Worm (Caenorhabditis elegans) whole organism, L1 larva: Measurements from ENCODE around the gene C04A11.5.

Experiments
- C16A3.4 ChIP-seq: fragments of 150-350 bp; optimal IDR thresholded peaks from 2 replicates; lab custom pipeline; 2014; ENCODE audit warnings: missing biosample characterization, missing genetic modification characterization
- C34B4.2 ChIP-seq: sonication (generic microtip); optimal IDR thresholded peaks from 2 replicates; lab custom pipeline; 2017; ENCODE audit warnings: mild to moderate bottlenecking, missing genetic modification characterization, missing compliant biosample characterization
- F16B12.6 ChIP-seq: fragments of 150-350 bp; optimal IDR thresholded peaks from 2 replicates; lab custom pipeline; 2014; ENCODE audit warnings: missing biosample characterization, missing genetic modification characterization
- alr-1 ChIP-seq: fragments of 200-800 bp; sonication (Bioruptor generic); optimal IDR thresholded peaks from 2 replicates; lab custom pipeline; 2018; ENCODE audit warnings: borderline replicate concordance, mild to moderate bottlenecking, missing genetic modification characterization, missing compliant biosample characterization
- aly-2 ChIP-seq: fragments of 150-350 bp; optimal IDR thresholded peaks from 2 replicates; lab custom pipeline; 2014; ENCODE audit warnings: missing biosample characterization, missing genetic modification characterization
- ama-1 ChIP-seq: fragments of 150-350 bp; optimal IDR thresholded peaks from 2 replicates; lab custom pipeline; 2014
- blmp-1 ChIP-seq: fragments of 150-350 bp; optimal IDR thresholded peaks from 2 replicates; lab custom pipeline; 2014; ENCODE audit warnings: missing biosample characterization, missing genetic modification characterization
- ceh-8 ChIP-seq: fragments of 200-800 bp; sonication (Bioruptor generic); optimal IDR thresholded peaks from 2 replicates; lab custom pipeline; 2018; ENCODE audit warnings: mild to moderate bottlenecking, missing genetic modification characterization, moderate library complexity, missing compliant biosample characterization
- ceh-82 ChIP-seq, 3 experiments: fragments of 150-350 bp in 1 of 3; sonication (generic microtip) in 2 of 3; optimal IDR thresholded peaks; 2 replicates each; lab custom pipeline; 2014 to 2017; ENCODE audit warnings: missing biosample characterization in 3 of 3, missing genetic modification characterization in 3 of 3
- ceh-88 ChIP-seq: fragments of 200-800 bp; sonication (Bioruptor generic); IDR thresholded peaks from 2 replicates; pipeline ENCODE4 v1.3.6; 2022; ENCODE audit warnings: missing genetic modification characterization, missing compliant biosample characterization
- ceh-90 ChIP-seq: sonication (generic microtip); optimal IDR thresholded peaks from 2 replicates; lab custom pipeline; 2016; ENCODE audit warnings: missing genetic modification characterization, missing compliant biosample characterization
- dsc-1 ChIP-seq: sonication (generic microtip); optimal IDR thresholded peaks from 2 replicates; lab custom pipeline; 2016; ENCODE audit warnings: mild to moderate bottlenecking, missing genetic modification characterization, missing compliant biosample characterization
- efl-1 ChIP-seq, 4 experiments: fragments of 150-350 bp; optimal IDR thresholded peaks in 3 of 4; peaks in 1 of 4; 1 replicate in 1 of 4; 2 replicates in 3 of 4; lab custom pipeline; 2014; ENCODE audit warnings: missing biosample characterization in 2 of 4, missing genetic modification characterization in 2 of 4, missing genetic modification reagents in 2 of 4
- efl-3 ChIP-seq: fragments of 200-800 bp; sonication (Bioruptor generic); optimal IDR thresholded peaks from 2 replicates; lab custom pipeline; 2018; ENCODE audit warnings: mild to moderate bottlenecking, missing genetic modification characterization, missing compliant biosample characterization
- egl-13 ChIP-seq: sonication (generic microtip); optimal IDR thresholded peaks from 2 replicates; lab custom pipeline; 2016; ENCODE audit warnings: missing genotype, missing genetic modification reagents, missing genetic modification characterization, missing compliant biosample characterization
- elt-2 ChIP-seq: sonication (generic microtip); optimal IDR thresholded peaks from 2 replicates; lab custom pipeline; 2016; ENCODE audit warnings: missing genetic modification characterization, mild to moderate bottlenecking, inconsistent platforms, missing compliant biosample characterization, missing genetic modification reagents
- elt-3 ChIP-seq, 6 experiments: fragments of 150-350 bp in 1 of 6; sonication (generic microtip); optimal IDR thresholded peaks; 2 replicates each; lab custom pipeline; 2017 to 2018; ENCODE audit warnings: missing biosample characterization in 6 of 6, missing genetic modification characterization in 6 of 6, inconsistent platforms in 1 of 6
- ets-5 ChIP-seq: fragments of 200-800 bp; sonication (Bioruptor generic); IDR thresholded peaks from 2 replicates; pipeline ENCODE4 v1.3.6; 2022; ENCODE audit warnings: missing genetic modification characterization, missing compliant biosample characterization
- fkh-4 ChIP-seq: sonication (generic microtip); optimal IDR thresholded peaks from 2 replicates; lab custom pipeline; 2016; ENCODE audit warnings: missing compliant biosample characterization, missing genetic modification characterization, borderline replicate concordance
- fkh-8 ChIP-seq: sonication (generic microtip); optimal IDR thresholded peaks from 2 replicates; lab custom pipeline; 2016; ENCODE audit warnings: mild to moderate bottlenecking, missing genetic modification characterization, missing compliant biosample characterization
- hlh-17 ChIP-seq: fragments of 200-800 bp; sonication (Bioruptor generic); optimal IDR thresholded peaks from 2 replicates; lab custom pipeline; 2018; ENCODE audit warnings: missing genetic modification characterization, mild to moderate bottlenecking, missing compliant biosample characterization, moderate library complexity, borderline replicate concordance
- hlh-4 ChIP-seq: sonication (generic microtip); optimal IDR thresholded peaks from 2 replicates; lab custom pipeline; 2016; ENCODE audit warnings: mild to moderate bottlenecking, missing genetic modification characterization, missing compliant biosample characterization
- hpl-2 ChIP-seq: fragments of 150-350 bp; optimal IDR thresholded peaks from 2 replicates; lab custom pipeline; 2014; ENCODE audit warnings: missing biosample characterization, missing genetic modification reagents, missing genetic modification characterization
- irx-1 ChIP-seq: sonication (generic microtip); optimal IDR thresholded peaks from 2 replicates; lab custom pipeline; 2016; ENCODE audit warnings: missing genetic modification characterization, missing compliant biosample characterization
- isw-1 ChIP-seq: fragments of 200-800 bp; sonication (Bioruptor generic); IDR thresholded peaks from 2 replicates; pipeline ENCODE4 v1.3.6; 2022; ENCODE audit warnings: missing genetic modification characterization, missing compliant biosample characterization
- lin-13 ChIP-seq: fragments of 150-350 bp; optimal IDR thresholded peaks from 2 replicates; lab custom pipeline; 2014; ENCODE audit warnings: missing biosample characterization, missing genetic modification reagents, missing genetic modification characterization
- lin-14 ChIP-seq: fragments of 200-800 bp; sonication (Bioruptor generic); optimal IDR thresholded peaks from 2 replicates; lab custom pipeline; 2018; ENCODE audit warnings: mild to moderate bottlenecking, missing genetic modification characterization, moderate library complexity, missing compliant biosample characterization
- lin-15B ChIP-seq: fragments of 150-350 bp; sonication (generic microtip); optimal IDR thresholded peaks from 3 replicates; lab custom pipeline; 2014; ENCODE audit warnings: missing biosample characterization, missing genetic modification characterization
- lir-3 ChIP-seq: sonication (generic microtip); optimal IDR thresholded peaks from 2 replicates; lab custom pipeline; 2016; ENCODE audit warnings: mild to moderate bottlenecking, missing genetic modification characterization, moderate library complexity, missing compliant biosample characterization; ENCODE audit not compliant: poor library complexity
- mab-9 ChIP-seq: fragments of 200-800 bp; sonication (Bioruptor generic); IDR thresholded peaks from 2 replicates; pipeline ENCODE4 v1.3.6; 2022; ENCODE audit warnings: missing genetic modification reagents, missing genetic modification characterization, missing compliant biosample characterization
- mdl-1 ChIP-seq, 2 experiments: fragments of 150-350 bp; optimal IDR thresholded peaks; 2 replicates each; lab custom pipeline; 2014 to 2017; ENCODE audit warnings: missing biosample characterization in 2 of 2, missing genetic modification characterization in 2 of 2, inconsistent platforms in 1 of 2
- mef-2 ChIP-seq: fragments of 150-350 bp; optimal IDR thresholded peaks from 2 replicates; lab custom pipeline; 2014; ENCODE audit warnings: missing biosample characterization, missing genetic modification characterization
- nhr-11 ChIP-seq: fragments of 150-350 bp; optimal IDR thresholded peaks from 2 replicates; lab custom pipeline; 2014; ENCODE audit warnings: missing biosample characterization, missing genetic modification characterization
- nhr-12 ChIP-seq: sonication (generic microtip); optimal IDR thresholded peaks from 2 replicates; lab custom pipeline; 2017; ENCODE audit warnings: missing biosample characterization, missing genetic modification characterization
- nhr-20 ChIP-seq: sonication (generic microtip); optimal IDR thresholded peaks from 2 replicates; lab custom pipeline; 2016; ENCODE audit warnings: mild to moderate bottlenecking, missing genetic modification characterization, missing compliant biosample characterization
- nhr-28 ChIP-seq: fragments of 150-350 bp; optimal IDR thresholded peaks from 2 replicates; lab custom pipeline; 2014; ENCODE audit warnings: missing biosample characterization, missing genetic modification characterization
- nhr-47 ChIP-seq: sonication (generic microtip); optimal IDR thresholded peaks from 2 replicates; lab custom pipeline; 2016; ENCODE audit warnings: mild to moderate bottlenecking, missing genetic modification characterization, moderate library complexity, missing compliant biosample characterization
- nhr-85 ChIP-seq: sonication (generic microtip); peaks from one replicate; lab custom pipeline; 2016; ENCODE audit warnings: missing genetic modification characterization, inconsistent platforms, missing compliant biosample characterization
- pax-3 ChIP-seq: fragments of 200-800 bp; sonication (Bioruptor generic); optimal IDR thresholded peaks from 2 replicates; lab custom pipeline; 2018; ENCODE audit warnings: mild to moderate bottlenecking, missing genetic modification characterization, moderate library complexity, missing compliant biosample characterization
- pqm-1 ChIP-seq: sonication (generic microtip); optimal IDR thresholded peaks from 3 replicates; lab custom pipeline; 2017; ENCODE audit warnings: missing biosample characterization, missing genetic modification characterization
- rnt-1 ChIP-seq: sonication (generic microtip); optimal IDR thresholded peaks from 2 replicates; lab custom pipeline; 2016; ENCODE audit warnings: mild to moderate bottlenecking, missing genetic modification characterization, moderate library complexity, missing compliant biosample characterization
- skn-1 ChIP-seq: fragments of 150-350 bp; optimal IDR thresholded peaks from 2 replicates; lab custom pipeline; 2014; ENCODE audit warnings: missing biosample characterization, missing genetic modification characterization
- snpc-4 ChIP-seq: fragments of 150-350 bp; optimal IDR thresholded peaks from 2 replicates; lab custom pipeline; 2014; ENCODE audit warnings: missing biosample characterization, missing genetic modification characterization
- sox-4 ChIP-seq: sonication (generic microtip); optimal IDR thresholded peaks from 2 replicates; lab custom pipeline; 2016; ENCODE audit warnings: missing genetic modification characterization, missing compliant biosample characterization
- sptf-1 ChIP-seq: fragments of 150-350 bp; optimal IDR thresholded peaks from 2 replicates; lab custom pipeline; 2014; ENCODE audit warnings: missing biosample characterization, missing genetic modification characterization
- sup-37 ChIP-seq: fragments of 200-800 bp; sonication (Bioruptor generic); optimal IDR thresholded peaks from 2 replicates; lab custom pipeline; 2018; ENCODE audit warnings: mild to moderate bottlenecking, missing genetic modification characterization, missing compliant biosample characterization
- tbx-2 ChIP-seq: sonication (generic microtip); optimal IDR thresholded peaks from 2 replicates; lab custom pipeline; 2016; ENCODE audit warnings: missing genetic modification characterization, missing compliant biosample characterization
- unc-130 ChIP-seq: fragments of 150-350 bp; optimal IDR thresholded peaks from 2 replicates; lab custom pipeline; 2017; ENCODE audit warnings: missing biosample characterization, missing genetic modification characterization, inconsistent platforms
- unc-62 ChIP-seq: fragments of 150-350 bp; optimal IDR thresholded peaks from 2 replicates; lab custom pipeline; 2014; ENCODE audit warnings: missing biosample characterization, missing genetic modification reagents, missing genetic modification characterization
- unc-86 ChIP-seq: sonication (generic microtip); optimal IDR thresholded peaks from 2 replicates; lab custom pipeline; 2016; ENCODE audit warnings: missing genetic modification characterization, missing compliant biosample characterization
- vab-15 ChIP-seq: sonication (generic microtip); optimal IDR thresholded peaks from 2 replicates; lab custom pipeline; 2017; ENCODE audit warnings: missing genotype, mild to moderate bottlenecking, missing genetic modification characterization, missing compliant biosample characterization
- xbp-1 ChIP-seq: sonication (generic microtip); optimal IDR thresholded peaks from 2 replicates; lab custom pipeline; 2016; ENCODE audit warnings: missing genetic modification characterization, missing compliant biosample characterization
- ztf-11 ChIP-seq, 2 experiments: sonication (generic microtip); optimal IDR thresholded peaks; 2 replicates each; lab custom pipeline; 2016 to 2017; ENCODE audit warnings: missing genetic modification characterization in 2 of 2, missing biosample characterization in 1 of 2, missing compliant biosample characterization in 1 of 2
- ztf-4 ChIP-seq: fragments of 150-350 bp; optimal IDR thresholded peaks from 2 replicates; lab custom pipeline; 2014; ENCODE audit warnings: missing biosample characterization, missing genetic modification characterization

The C04A11.5 gene

DNA sequence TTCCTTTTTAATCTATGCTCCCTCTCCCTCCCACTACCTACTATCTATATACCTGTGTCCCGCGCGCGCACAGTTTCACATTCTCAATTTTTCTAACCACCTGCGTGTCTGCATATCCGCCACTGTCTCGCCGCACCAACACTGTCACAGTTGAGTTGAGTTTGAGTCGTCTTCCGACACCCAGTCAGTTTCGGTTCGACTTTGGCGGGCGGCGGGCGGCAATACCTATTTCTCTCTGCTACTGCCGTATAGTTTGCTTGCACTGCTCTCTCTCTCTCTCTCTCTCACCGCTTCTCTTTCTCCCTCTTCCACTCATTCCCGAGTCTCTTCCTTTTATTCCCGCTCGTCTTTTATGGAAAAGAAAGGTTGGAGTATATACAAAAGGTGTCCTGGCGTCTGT lies 11.1 kb downstream of the C04A11.5 start (continued):
- TF ChIP-seq nhr-11 (tag; lab: Kevin White, UChicago) = no peak
- TF ChIP-seq ceh-82 (tag; optimal IDR thresholded peaks at IDR 0.05; lab: Kevin White, UChicago) = peak in 1 of 3 experiments; percentile 30
- TF ChIP-seq lin-14 (GFP tag; lab: Kevin White, UChicago) = peak; percentile 77
- no peak for TF ChIP-seq ceh-88 (GFP tag; lab: Robert Waterston, UW)
- TF ChIP-seq alr-1 (tag; lab: Kevin White, UChicago) = no peak
- TF ChIP-seq mab-9 (GFP tag; lab: Robert Waterston, UW) = no peak
- TF ChIP-seq xbp-1 = no peak
- peak; percentile 43 for TF ChIP-seq nhr-20 (tag; lab: Kevin White, UChicago)
- no peak for TF ChIP-seq hlh-4
- TF ChIP-seq nhr-85 (tag; lab: Kevin White, UChicago) = peak; percentile 80
- TF ChIP-seq nhr-12 (tag; lab: Kevin White, UChicago) = no peak
- TF ChIP-seq ceh-90 (tag; lab: Kevin White, UChicago) = no peak
- no peak for TF ChIP-seq elt-3 (tag; optimal IDR thresholded peaks at IDR 0.05; lab: Kevin White, UChicago)
- no peak for TF ChIP-seq lir-3 (tag; lab: Kevin White, UChicago)
- TF ChIP-seq sptf-1 (tag; lab: Kevin White, UChicago) = no peak
- TF ChIP-seq sox-4 (tag; lab: Kevin White, UChicago) = no peak
- TF ChIP-seq C16A3.4 (tag; lab: Kevin White, UChicago) = no peak
- no peak for TF ChIP-seq ama-1
- no peak for TF ChIP-seq ceh-8 (GFP tag; lab: Kevin White, UChicago)
- no peak for TF ChIP-seq lin-13 (GFP tag; lab: Kevin White, UChicago)
- TF ChIP-seq unc-130 (tag; lab: Kevin White, UChicago) = no peak
- no peak for TF ChIP-seq pax-3 (tag; lab: Kevin White, UChicago)
- TF ChIP-seq mdl-1 (tag; optimal IDR thresholded peaks at IDR 0.05; lab: Kevin White, UChicago) = peak in 1 of 2 experiments; percentile 6
- no peak for TF ChIP-seq ets-5 (GFP tag; lab: Robert Waterston, UW)
- TF ChIP-seq fkh-8 (tag; lab: Kevin White, UChicago) = no peak
- TF ChIP-seq fkh-4 (tag; lab: Kevin White, UChicago) = no peak
- no peak for TF ChIP-seq elt-2 (tag; lab: Kevin White, UChicago)
- no peak for TF ChIP-seq nhr-28
- TF ChIP-seq ztf-11 (tag; optimal IDR thresholded peaks at IDR 0.05; lab: Kevin White, UChicago) = peak in 1 of 2 experiments; percentile 16
- TF ChIP-seq snpc-4 = no peak
- TF ChIP-seq C34B4.2 (tag; lab: Kevin White, UChicago) = no peak
- no peak for TF ChIP-seq ztf-4 (tag; lab: Kevin White, UChicago)
- no peak for TF ChIP-seq F16B12.6 (tag; lab: Kevin White, UChicago)
- no peak for TF ChIP-seq egl-13 (tag; lab: Kevin White, UChicago)
- TF ChIP-seq hpl-2 (GFP tag; lab: Kevin White, UChicago) = no peak
- no peak for TF ChIP-seq efl-3 (GFP tag; lab: Kevin White, UChicago)
- TF ChIP-seq tbx-2 (tag; lab: Kevin White, UChicago) = no peak
- peak; percentile 1 for TF ChIP-seq skn-1 (tag; lab: Kevin White, UChicago)
- TF ChIP-seq isw-1 (GFP tag; lab: Robert Waterston, UW) = no peak
- no peak for TF ChIP-seq aly-2 (tag; lab: Kevin White, UChicago)
- no peak for TF ChIP-seq dsc-1 (tag; lab: Kevin White, UChicago)
- TF ChIP-seq sup-37 (GFP tag; lab: Kevin White, UChicago) = no peak
- TF ChIP-seq unc-62 (GFP tag; lab: Kevin White, UChicago) = no peak
- no peak for TF ChIP-seq mef-2 (tag; lab: Kevin White, UChicago)
- TF ChIP-seq pqm-1 (tag; lab: Kevin White, UChicago) = no peak
- no peak for TF ChIP-seq unc-86 (tag; lab: Kevin White, UChicago)
- TF ChIP-seq lin-15B (tag; lab: Kevin White, UChicago) = no peak
- TF ChIP-seq efl-1 (optimal IDR thresholded peaks at IDR 0.05; lab: Kevin White, UChicago) = peak in 1 of 2 experiments; percentile 20
- peak in 1 of 2 experiments; percentile 41 for TF ChIP-seq efl-1 (GFP tag; optimal IDR thresholded peaks at IDR 0.05 in 1 of 2; lab: Kevin White, UChicago)
- TF ChIP-seq vab-15 (tag; lab: Kevin White, UChicago) = no peak
- peak; percentile 59 for TF ChIP-seq blmp-1 (tag; lab: Kevin White, UChicago)
- no peak for TF ChIP-seq rnt-1 (tag; lab: Kevin White, UChicago)
- TF ChIP-seq nhr-47 (tag; lab: Kevin White, UChicago) = peak; percentile 17
- TF ChIP-seq hlh-17 (GFP tag; lab: Kevin White, UChicago) = no peak
- no peak for TF ChIP-seq irx-1 (tag; lab: Kevin White, UChicago)
- TF ChIP-seq, all 84 proteins: peak for 17
